Worm (Caenorhabditis elegans) whole organism, late embryonic: ENCODE data around the gene F47G9.4.

Experiments
- T23F11.4 ChIP-seq: fragments of 200-800 bp; sonication (Bioruptor generic); optimal IDR thresholded peaks from 2 replicates; lab custom pipeline; 2018; ENCODE audit warnings: mild to moderate bottlenecking, missing genetic modification characterization, missing compliant biosample characterization
- Y22D7AL.16 ChIP-seq: sonication (generic microtip); optimal IDR thresholded peaks from 2 replicates; lab custom pipeline; 2016; ENCODE audit warnings: missing genetic modification characterization, missing compliant biosample characterization
- ahr-1 ChIP-seq: sonication (generic microtip); optimal IDR thresholded peaks from 2 replicates; lab custom pipeline; 2016; ENCODE audit warnings: missing genetic modification characterization, missing compliant biosample characterization
- ceh-14 ChIP-seq: sonication (generic microtip); optimal IDR thresholded peaks from 2 replicates; lab custom pipeline; 2016; ENCODE audit warnings: missing genotype, missing genetic modification characterization, missing compliant biosample characterization
- ceh-18 ChIP-seq: sonication (generic microtip); optimal IDR thresholded peaks from 2 replicates; lab custom pipeline; 2016; ENCODE audit warnings: missing genetic modification characterization, missing compliant biosample characterization
- ceh-19 ChIP-seq: fragments of 200-800 bp; sonication (Bioruptor generic); optimal IDR thresholded peaks from 2 replicates; lab custom pipeline; 2018; ENCODE audit warnings: mild to moderate bottlenecking, missing genetic modification characterization, missing compliant biosample characterization
- ceh-34 ChIP-seq: sonication (generic microtip); optimal IDR thresholded peaks from 2 replicates; lab custom pipeline; 2016; ENCODE audit warnings: mild to moderate bottlenecking, missing genetic modification characterization, missing compliant biosample characterization
- ceh-6 ChIP-seq: fragments of 200-800 bp; sonication (Bioruptor generic); optimal IDR thresholded peaks from 2 replicates; lab custom pipeline; 2018; ENCODE audit warnings: mild to moderate bottlenecking, missing genetic modification characterization, missing compliant biosample characterization
- dmd-4 ChIP-seq: sonication (generic microtip); optimal IDR thresholded peaks from 2 replicates; lab custom pipeline; 2016; ENCODE audit warnings: borderline replicate concordance, missing genetic modification characterization, missing compliant biosample characterization
- dve-1 ChIP-seq: sonication (generic microtip); optimal IDR thresholded peaks from 2 replicates; lab custom pipeline; 2017; ENCODE audit warnings: antibody characterized with exemption, mild to moderate bottlenecking, missing genetic modification characterization, missing compliant biosample characterization
- elt-4 ChIP-seq: sonication (generic microtip); optimal IDR thresholded peaks from 2 replicates; lab custom pipeline; 2016; ENCODE audit warnings: missing genetic modification characterization, missing compliant biosample characterization
- fax-1 ChIP-seq: sonication (generic microtip); optimal IDR thresholded peaks from 2 replicates; lab custom pipeline; 2016; ENCODE audit warnings: missing genotype, missing genetic modification characterization, missing compliant biosample characterization
- fkh-10 ChIP-seq: fragments of 150-350 bp; optimal IDR thresholded peaks from 2 replicates; lab custom pipeline; 2014; ENCODE audit warnings: missing biosample characterization, missing genetic modification reagents, missing genetic modification characterization
- gmeb-2 ChIP-seq: sonication (generic microtip); optimal IDR thresholded peaks from 2 replicates; lab custom pipeline; 2016; ENCODE audit warnings: missing genetic modification characterization, inconsistent platforms, missing compliant biosample characterization
- hlh-13 ChIP-seq: fragments of 200-800 bp; sonication (Bioruptor generic); optimal IDR thresholded peaks from 2 replicates; lab custom pipeline; 2018; ENCODE audit warnings: mild to moderate bottlenecking, missing genetic modification characterization, missing compliant biosample characterization
- hlh-15 ChIP-seq: sonication (generic microtip); optimal IDR thresholded peaks from 2 replicates; lab custom pipeline; 2016; ENCODE audit warnings: missing genetic modification characterization, missing compliant biosample characterization
- hlh-30 ChIP-seq: sonication (generic microtip); optimal IDR thresholded peaks from 2 replicates; lab custom pipeline; 2017; ENCODE audit warnings: antibody characterized with exemption, missing genetic modification characterization, missing compliant biosample characterization; ENCODE audit not compliant: insufficient read depth
- hlh-6 ChIP-seq: sonication (generic microtip); optimal IDR thresholded peaks from 2 replicates; lab custom pipeline; 2016; ENCODE audit warnings: missing genotype, missing genetic modification characterization, missing compliant biosample characterization
- hlh-8 ChIP-seq: sonication (generic microtip); optimal IDR thresholded peaks from 2 replicates; lab custom pipeline; 2016; ENCODE audit warnings: missing genotype, missing genetic modification characterization, missing compliant biosample characterization
- lim-6 ChIP-seq: sonication (generic microtip); optimal IDR thresholded peaks from 2 replicates; lab custom pipeline; 2016; ENCODE audit warnings: missing genetic modification characterization, missing compliant biosample characterization
- mec-3 ChIP-seq: sonication (generic microtip); optimal IDR thresholded peaks from 2 replicates; lab custom pipeline; 2016; ENCODE audit warnings: borderline replicate concordance, missing genetic modification characterization, missing compliant biosample characterization
- nfya-1 ChIP-seq: sonication (generic microtip); optimal IDR thresholded peaks from 2 replicates; lab custom pipeline; 2017; ENCODE audit warnings: missing genetic modification characterization, mild to moderate bottlenecking, missing compliant biosample characterization, antibody characterized with exemption, moderate library complexity
- nhr-232 ChIP-seq: sonication (generic microtip); optimal IDR thresholded peaks from 2 replicates; lab custom pipeline; 2016; ENCODE audit warnings: missing genetic modification characterization, missing compliant biosample characterization
- pag-3 ChIP-seq: sonication (generic microtip); optimal IDR thresholded peaks from 2 replicates; lab custom pipeline; 2016; ENCODE audit warnings: missing compliant biosample characterization, missing genetic modification characterization, borderline replicate concordance
- pha-2 ChIP-seq: sonication (generic microtip); optimal IDR thresholded peaks from 2 replicates; lab custom pipeline; 2017; ENCODE audit warnings: mild to moderate bottlenecking, missing genetic modification characterization, missing compliant biosample characterization
- pha-4 ChIP-seq: fragments of 150-350 bp; optimal IDR thresholded peaks from 2 replicates; lab custom pipeline; 2018; ENCODE audit warnings: missing biosample characterization, missing genetic modification reagents, missing genetic modification characterization
- pros-1 ChIP-seq: fragments of 150-350 bp; optimal IDR thresholded peaks from 2 replicates; lab custom pipeline; 2014; ENCODE audit warnings: missing biosample characterization, missing genetic modification reagents, missing genetic modification characterization
- rnt-1 ChIP-seq: sonication (generic microtip); optimal IDR thresholded peaks from 2 replicates; lab custom pipeline; 2016; ENCODE audit warnings: missing genetic modification characterization, missing compliant biosample characterization
- sdc-2 ChIP-seq: sonication (generic microtip); optimal IDR thresholded peaks from 2 replicates; lab custom pipeline; 2016; ENCODE audit warnings: missing genotype, missing genetic modification characterization, missing compliant biosample characterization
- sox-2 ChIP-seq: fragments of 200-800 bp; sonication (Bioruptor generic); IDR thresholded peaks from 2 replicates; pipeline ENCODE4 v1.3.6; 2022; ENCODE audit warnings: missing genetic modification reagents, missing genetic modification characterization, missing compliant biosample characterization
- syd-9 ChIP-seq: sonication (generic microtip); optimal IDR thresholded peaks from 2 replicates; lab custom pipeline; 2016; ENCODE audit warnings: mild to moderate bottlenecking, missing genetic modification characterization, moderate library complexity, missing compliant biosample characterization
- tbx-2 ChIP-seq: sonication (generic microtip); optimal IDR thresholded peaks from 2 replicates; lab custom pipeline; 2016; ENCODE audit warnings: missing genetic modification characterization, missing compliant biosample characterization
- ttx-3 ChIP-seq: sonication (generic microtip); optimal IDR thresholded peaks from 2 replicates; lab custom pipeline; 2016; ENCODE audit warnings: missing genetic modification reagents, missing genetic modification characterization, missing compliant biosample characterization
- unc-3 ChIP-seq, 2 experiments: fragments of 200-800 bp in 1 of 2; sonication (Bioruptor generic) in 1 of 2; sonication (generic microtip) in 1 of 2; conservative IDR thresholded peaks in 1 of 2; optimal IDR thresholded peaks in 1 of 2; 2 replicates each; pipeline versions ENCODE4 v1.3.6 to Lab custom; 2016 to 2022; ENCODE audit warnings: missing compliant biosample characterization in 2 of 2, missing genetic modification characterization in 2 of 2, missing genetic modification reagents in 1 of 2
- unc-42 ChIP-seq: sonication (generic microtip); optimal IDR thresholded peaks from 2 replicates; lab custom pipeline; 2016; ENCODE audit warnings: missing genotype, missing genetic modification characterization, missing compliant biosample characterization
- unc-55 ChIP-seq: sonication (generic microtip); optimal IDR thresholded peaks from 2 replicates; lab custom pipeline; 2017; ENCODE audit warnings: missing biosample characterization, missing genetic modification reagents, missing genetic modification characterization
- zip-5 ChIP-seq: sonication (generic microtip); optimal IDR thresholded peaks from 2 replicates; lab custom pipeline; 2016; ENCODE audit warnings: missing genetic modification characterization, missing compliant biosample characterization
- ztf-16 ChIP-seq: sonication (generic microtip); optimal IDR thresholded peaks from 2 replicates; lab custom pipeline; 2017; ENCODE audit warnings: missing genetic modification characterization, missing compliant biosample characterization

F47G9.4 gene

ce11 chrV:11308915-11309314, 12.7 kb downstream of the F47G9.4 start (continued):
- no peak for TF ChIP-seq fkh-10
- TF ChIP-seq dmd-4 (tag; lab: Kevin White, UChicago) = no peak
- TF ChIP-seq syd-9 (tag; lab: Kevin White, UChicago) = no peak
- TF ChIP-seq sox-2 (GFP tag; lab: Robert Waterston, UW) = no peak
- TF ChIP-seq pha-2 = no peak
- TF ChIP-seq ceh-14 (tag; lab: Kevin White, UChicago) = no peak
- TF ChIP-seq nhr-232 (tag; lab: Kevin White, UChicago) = no peak
- TF ChIP-seq hlh-15 (tag; lab: Kevin White, UChicago) = no peak
- no peak for TF ChIP-seq mec-3 (tag; lab: Kevin White, UChicago)
- no peak for TF ChIP-seq pag-3

ce11 chrV:11308346-11308745, 13.3 kb downstream of the F47G9.4 start, which contains the start of gene snf-11:
snf-11 (minus strand) TSS chrV:11308446.
- TF ChIP-seq pha-4 = no peak
- no peak for TF ChIP-seq ceh-14 (tag; lab: Kevin White, UChicago)
- TF ChIP-seq hlh-6 (tag; lab: Kevin White, UChicago) = no peak
- no peak for TF ChIP-seq mec-3 (tag; lab: Kevin White, UChicago)
- no peak for TF ChIP-seq ztf-16 (tag; lab: Kevin White, UChicago)

- TF ChIP-seq unc-3 (GFP tag; conservative IDR thresholded peaks at IDR 0.05; lab: Robert Waterston, UW) = no peak
- no peak for TF ChIP-seq unc-3 (tag; optimal IDR thresholded peaks at IDR 0.05; lab: Kevin White, UChicago)
- peak; percentile 75 for TF ChIP-seq rnt-1 (tag; lab: Kevin White, UChicago)
- TF ChIP-seq unc-55 = peak; percentile 95
- no peak for TF ChIP-seq fkh-10
- no peak for TF ChIP-seq ahr-1
- no peak for TF ChIP-seq nhr-232 (tag; lab: Kevin White, UChicago)
- no peak for TF ChIP-seq pha-2
- TF ChIP-seq hlh-30 (tag; lab: Kevin White, UChicago) = no peak
- peak; percentile 6 for TF ChIP-seq nfya-1 (tag; lab: Kevin White, UChicago)
- no peak for TF ChIP-seq zip-5 (tag; lab: Kevin White, UChicago)
- no peak for TF ChIP-seq hlh-15 (tag; lab: Kevin White, UChicago)
- TF ChIP-seq elt-4 (tag; lab: Kevin White, UChicago) = no peak
- TF ChIP-seq dve-1 (tag; lab: Kevin White, UChicago) = no peak
- TF ChIP-seq ttx-3 (tag; lab: Kevin White, UChicago) = no peak
- no peak for TF ChIP-seq ceh-6 (GFP tag; lab: Kevin White, UChicago)
- TF ChIP-seq ceh-18 = peak; percentile 83
- TF ChIP-seq Y22D7AL.16 = no peak
- TF ChIP-seq ceh-19 (GFP tag; lab: Kevin White, UChicago) = no peak
Observed at ce11 chrV:11307781-11308180, 13.8 kb downstream of the F47G9.4 start.

- TF ChIP-seq ceh-6 (GFP tag; lab: Kevin White, UChicago) = no peak
- no peak for TF ChIP-seq fkh-10
- no peak for TF ChIP-seq unc-42
- no peak for TF ChIP-seq ztf-16 (tag; lab: Kevin White, UChicago)
- TF ChIP-seq ceh-18 = no peak
- no peak for TF ChIP-seq ttx-3 (tag; lab: Kevin White, UChicago)
- no peak for TF ChIP-seq gmeb-2 (tag; lab: Kevin White, UChicago)
- TF ChIP-seq T23F11.4 = no peak
- TF ChIP-seq tbx-2 (tag; lab: Kevin White, UChicago) = no peak
- TF ChIP-seq hlh-8 (tag; lab: Kevin White, UChicago) = no peak
- no peak for TF ChIP-seq syd-9 (tag; lab: Kevin White, UChicago)
- no peak for TF ChIP-seq lim-6 (tag; lab: Kevin White, UChicago)
Observed at ce11 chrV:11304879-11305278, 16.7 kb downstream of the F47G9.4 start, which contains the start of gene srh-45. srh-45 (minus strand) TSS chrV:11304979.

- TF ChIP-seq ttx-3 (tag; lab: Kevin White, UChicago) (no peak), dmd-4 (tag; lab: Kevin White, UChicago) (no peak), hlh-13 (GFP tag; lab: Kevin White, UChicago) (no peak), T23F11.4 (no peak), gmeb-2 (tag; lab: Kevin White, UChicago) (no peak), pros-1 (tag; lab: Kevin White, UChicago) (no peak), fax-1 (tag; lab: Kevin White, UChicago) (no peak), sdc-2 (tag; lab: Kevin White, UChicago) (no peak), ceh-34 (tag; lab: Kevin White, UChicago) (no peak)
Observed at ce11 chrV:11304200-11304599, 17.4 kb downstream of the F47G9.4 start.
